Fruit fly (Drosophila melanogaster): ENCODE data around the gene CG10801.

CG10801 gene

dm6 chrX:3427614-3427965, 32.8 kb upstream of the CG10801 start (continued):
- peak; percentile 88 for TF ChIP-seq Sox15 (GFP tag; optimal IDR thresholded peaks at IDR 0.05)
- TF ChIP-seq Smox (GFP tag; optimal IDR thresholded peaks at IDR 0.05), result peak; percentile 95
- TF ChIP-seq CG6792 (GFP tag; optimal IDR thresholded peaks at IDR 0.05), result peak; percentile 95
- peak; percentile 86 for TF ChIP-seq CG32006 (GFP tag; optimal IDR thresholded peaks at IDR 0.05)
- TF ChIP-seq vri (GFP tag; optimal IDR thresholded peaks at IDR 0.05), result peak; percentile 95
- peak; percentile 82 for TF ChIP-seq Blimp-1 (GFP tag; optimal IDR thresholded peaks at IDR 0.05)
- TF ChIP-seq Hr39 (GFP tag; optimal IDR thresholded peaks at IDR 0.05), result peak; percentile 96
- TF ChIP-seq CG7368 (GFP tag; optimal IDR thresholded peaks at IDR 0.05), result peak; percentile 89
- peak; percentile 72 to 81 for TF ChIP-seq salr (GFP tag; optimal IDR thresholded peaks at IDR 0.05)
- TF ChIP-seq spab (GFP tag; optimal IDR thresholded peaks at IDR 0.05), result peak; percentile 83
- TF ChIP-seq acj6 (GFP tag; optimal IDR thresholded peaks at IDR 0.05), result peak; percentile 96
- TF ChIP-seq Sox102F (GFP tag; optimal IDR thresholded peaks at IDR 0.05), result peak; percentile 97
- TF ChIP-seq dac (GFP tag; optimal IDR thresholded peaks at IDR 0.05), result peak; percentile 46
- peak; percentile 5 for TF ChIP-seq CG6854 (GFP tag; optimal IDR thresholded peaks at IDR 0.05)
- peak; percentile 94 for TF ChIP-seq OdsH (GFP tag; optimal IDR thresholded peaks at IDR 0.05)
- TF ChIP-seq topi (GFP tag; optimal IDR thresholded peaks at IDR 0.05), result peak; percentile 89
- TF ChIP-seq CG4318 (GFP tag; optimal IDR thresholded peaks at IDR 0.05), result peak; percentile 74
- TF ChIP-seq CG31627 (GFP tag; optimal IDR thresholded peaks at IDR 0.05), result peak; percentile 96
- TF ChIP-seq Met (GFP tag; optimal IDR thresholded peaks at IDR 0.05), result peak; percentile 91
- TF ChIP-seq CG11902 (GFP tag; optimal IDR thresholded peaks at IDR 0.05), result peak; percentile 75
- TF ChIP-seq eg (GFP tag; IDR thresholded peaks at IDR 0.05), result peak; percentile 69; the same call in 2 of the 3 replicates
- TF ChIP-seq CG10631 (GFP tag; optimal IDR thresholded peaks at IDR 0.05), result peak; percentile 95
- peak; percentile 87 for TF ChIP-seq CG10669 (GFP tag; optimal IDR thresholded peaks at IDR 0.05)
- TF ChIP-seq Gug (GFP tag; IDR thresholded peaks at IDR 0.05), result peak; percentile 77
- TF ChIP-seq esn (GFP tag; optimal IDR thresholded peaks at IDR 0.05), result peak; percentile 97
- no peak for TF ChIP-seq fd85E (GFP tag; optimal IDR thresholded peaks at IDR 0.05)
- TF ChIP-seq dsx (GFP tag; optimal IDR thresholded peaks at IDR 0.05; ENCODE audit: poor library complexity, severe bottlenecking), result peak; percentile 93
- TF ChIP-seq CG3919 (GFP tag; optimal IDR thresholded peaks at IDR 0.05), result peak; percentile 91
- peak; percentile 90 for TF ChIP-seq CG3032 (tag; optimal IDR thresholded peaks at IDR 0.05)

- TF ChIP-seq CG7368 (GFP tag; optimal IDR thresholded peaks at IDR 0.05) (no peak), Sox15 (GFP tag; optimal IDR thresholded peaks at IDR 0.05) (no peak), CG32006 (GFP tag; optimal IDR thresholded peaks at IDR 0.05) (no peak), fkh (GFP tag; optimal IDR thresholded peaks at IDR 0.05) (peak; percentile 46), Sox102F (GFP tag; optimal IDR thresholded peaks at IDR 0.05) (no peak), lz (GFP tag; optimal IDR thresholded peaks at IDR 0.05) (no peak), Hr39 (GFP tag; optimal IDR thresholded peaks at IDR 0.05) (no peak), acj6 (GFP tag; optimal IDR thresholded peaks at IDR 0.05) (no peak)
These were observed 30.4 kb upstream of the CG10801 start for dm6 chrX:3429952-3430351.

- peak; percentile 18 for TF ChIP-seq OdsH (GFP tag; optimal IDR thresholded peaks at IDR 0.05)
- peak; percentile 54 for TF ChIP-seq Gug (GFP tag; IDR thresholded peaks at IDR 0.05)
- no peak for TF ChIP-seq CG8319 (GFP tag; optimal IDR thresholded peaks at IDR 0.05)
- TF ChIP-seq pdm3 (GFP tag; optimal IDR thresholded peaks at IDR 0.05), result peak; percentile 2
- TF ChIP-seq Blimp-1 (GFP tag; optimal IDR thresholded peaks at IDR 0.05), result no peak
- no peak for TF ChIP-seq net (GFP tag; optimal IDR thresholded peaks at IDR 0.05)
- peak; percentile 23 for TF ChIP-seq CG32006 (GFP tag; optimal IDR thresholded peaks at IDR 0.05)
- peak; percentile 81 for TF ChIP-seq CG15336 (GFP tag; IDR thresholded peaks at IDR 0.05)
- TF ChIP-seq CG6163 (GFP tag; IDR thresholded peaks at IDR 0.05), result 0 out of 3 replicates have a peak, but pooled peaks have one; percentile 8
- no peak for TF ChIP-seq Smox (GFP tag; optimal IDR thresholded peaks at IDR 0.05)
- peak; percentile 77 for TF ChIP-seq Eip78C (GFP tag)
- peak; percentile 67 for TF ChIP-seq eg (GFP tag; IDR thresholded peaks at IDR 0.05)
- TF ChIP-seq CG8119 (GFP tag; IDR thresholded peaks at IDR 0.05), result peak; percentile 53; the same call in 1 of the 3 replicates
- TF ChIP-seq CG3032 (tag; optimal IDR thresholded peaks at IDR 0.05), result no peak
- no peak for TF ChIP-seq CG7368 (GFP tag; optimal IDR thresholded peaks at IDR 0.05)
- peak; percentile 2 for TF ChIP-seq achi (GFP tag; optimal IDR thresholded peaks at IDR 0.05)
These were observed 28.8 kb upstream of the CG10801 start for dm6 chrX:3431641-3432040.
